Worm (Caenorhabditis elegans) whole organism, early embryonic: ENCODE measurements around the gene abts-4.

ENCODE experiments used
- F13C5.2 ChIP-seq: sonication (generic microtip); optimal IDR thresholded peaks from 2 replicates; lab custom pipeline; 2017; ENCODE audit warnings: mild to moderate bottlenecking, missing genetic modification characterization, inconsistent platforms, missing compliant biosample characterization
- ama-1 ChIP-seq: fragments of 150-350 bp; optimal IDR thresholded peaks from 2 replicates; lab custom pipeline; 2014
- ets-7 ChIP-seq: sonication (generic microtip); optimal IDR thresholded peaks from 2 replicates; lab custom pipeline; 2016; ENCODE audit warnings: missing genotype, missing genetic modification characterization, missing compliant biosample characterization
- flt-1 ChIP-seq: fragments of 200-800 bp; sonication (Bioruptor generic); IDR thresholded peaks from 2 replicates; pipeline ENCODE4 v1.3.6; 2022; ENCODE audit warnings: missing genetic modification characterization, missing compliant biosample characterization
- hmbx-1 ChIP-seq: sonication (generic microtip); optimal IDR thresholded peaks from 2 replicates; lab custom pipeline; 2016; ENCODE audit warnings: mild to moderate bottlenecking, missing genetic modification characterization, missing compliant biosample characterization
- hnd-1 ChIP-seq: sonication (generic microtip); optimal IDR thresholded peaks from 2 replicates; lab custom pipeline; 2016; ENCODE audit warnings: missing genetic modification characterization, missing compliant biosample characterization
- pes-1 ChIP-seq: fragments of 200-800 bp; sonication (Bioruptor generic); IDR thresholded peaks from 2 replicates; pipeline ENCODE4 v1.3.6; 2022; ENCODE audit warnings: missing genetic modification reagents, missing genetic modification characterization, missing compliant biosample characterization
- sea-1 ChIP-seq: fragments of 200-800 bp; sonication (Bioruptor generic); conservative IDR thresholded peaks from 2 replicates; pipeline ENCODE4 v1.3.6; 2022; ENCODE audit warnings: missing genetic modification characterization, missing compliant biosample characterization
- tbx-11 ChIP-seq: fragments of 200-800 bp; sonication (Bioruptor generic); IDR thresholded peaks from 2 replicates; pipeline ENCODE4 v1.3.6; 2022; ENCODE audit warnings: missing genetic modification characterization, missing compliant biosample characterization
- tra-4 ChIP-seq: sonication (generic microtip); optimal IDR thresholded peaks from 2 replicates; lab custom pipeline; 2017; ENCODE audit warnings: missing genetic modification characterization, missing compliant biosample characterization

ce11 chrX:6795843-6796521 is 34.4 kb upstream of the abts-4 start:
- no peak for TF ChIP-seq pes-1 (GFP tag; lab: Robert Waterston, UW)
- TF ChIP-seq flt-1: no peak
- TF ChIP-seq ama-1: no peak
- no peak for TF ChIP-seq F13C5.2
- no peak for TF ChIP-seq sea-1 (GFP tag; lab: Robert Waterston, UW)
- TF ChIP-seq hmbx-1 (tag; lab: Kevin White, UChicago): no peak
- no peak for TF ChIP-seq hnd-1
- TF ChIP-seq ets-7 (tag; lab: Kevin White, UChicago): no peak
- no peak for TF ChIP-seq tbx-11 (GFP tag; lab: Robert Waterston, UW)
- no peak for TF ChIP-seq tra-4 (tag; lab: Kevin White, UChicago)
